Worm (Caenorhabditis elegans) whole organism, late embryonic: ENCODE results near the gene tlk-1.
A peak's percentile ranks its signal among the peaks of the same experiment; 100 is the strongest.

Source experiments
- K02D7.2 ChIP-seq: sonication (generic microtip); optimal IDR thresholded peaks from 2 replicates; lab custom pipeline; 2017; ENCODE audit warnings: mild to moderate bottlenecking, missing genetic modification characterization, missing compliant biosample characterization
- T23F11.4 ChIP-seq: fragments of 200-800 bp; sonication (Bioruptor generic); optimal IDR thresholded peaks from 2 replicates; lab custom pipeline; 2018; ENCODE audit warnings: mild to moderate bottlenecking, missing genetic modification characterization, missing compliant biosample characterization
- ahr-1 ChIP-seq: sonication (generic microtip); optimal IDR thresholded peaks from 2 replicates; lab custom pipeline; 2016; ENCODE audit warnings: missing genetic modification characterization, missing compliant biosample characterization
- ceh-18 ChIP-seq: sonication (generic microtip); optimal IDR thresholded peaks from 2 replicates; lab custom pipeline; 2016; ENCODE audit warnings: missing genetic modification characterization, missing compliant biosample characterization
- ceh-22 ChIP-seq: sonication (generic microtip); optimal IDR thresholded peaks from 2 replicates; lab custom pipeline; 2017; ENCODE audit warnings: missing biosample characterization, missing genetic modification characterization
- ceh-30 ChIP-seq: fragments of 150-350 bp; optimal IDR thresholded peaks from 2 replicates; lab custom pipeline; 2014; ENCODE audit warnings: missing biosample characterization, missing genetic modification characterization
- ceh-31 ChIP-seq: sonication (generic microtip); optimal IDR thresholded peaks from 2 replicates; lab custom pipeline; 2016; ENCODE audit warnings: missing genetic modification characterization, missing compliant biosample characterization
- ceh-34 ChIP-seq: sonication (generic microtip); optimal IDR thresholded peaks from 2 replicates; lab custom pipeline; 2016; ENCODE audit warnings: mild to moderate bottlenecking, missing genetic modification characterization, missing compliant biosample characterization
- ceh-6 ChIP-seq: fragments of 200-800 bp; sonication (Bioruptor generic); optimal IDR thresholded peaks from 2 replicates; lab custom pipeline; 2018; ENCODE audit warnings: mild to moderate bottlenecking, missing genetic modification characterization, missing compliant biosample characterization
- che-1 ChIP-seq: sonication (generic microtip); optimal IDR thresholded peaks from 2 replicates; lab custom pipeline; 2016; ENCODE audit warnings: mild to moderate bottlenecking, missing genetic modification characterization, missing compliant biosample characterization
- elt-2 ChIP-seq: sonication (generic microtip); optimal IDR thresholded peaks from 2 replicates; lab custom pipeline; 2016; ENCODE audit warnings: missing genetic modification reagents, missing genetic modification characterization, missing compliant biosample characterization
- elt-4 ChIP-seq: sonication (generic microtip); optimal IDR thresholded peaks from 2 replicates; lab custom pipeline; 2016; ENCODE audit warnings: missing genetic modification characterization, missing compliant biosample characterization
- fkh-10 ChIP-seq: fragments of 150-350 bp; optimal IDR thresholded peaks from 2 replicates; lab custom pipeline; 2014; ENCODE audit warnings: missing biosample characterization, missing genetic modification reagents, missing genetic modification characterization
- fkh-6 ChIP-seq: sonication (generic microtip); optimal IDR thresholded peaks from 2 replicates; lab custom pipeline; 2016; ENCODE audit warnings: missing genetic modification characterization, missing compliant biosample characterization
- gmeb-2 ChIP-seq: sonication (generic microtip); optimal IDR thresholded peaks from 2 replicates; lab custom pipeline; 2016; ENCODE audit warnings: missing genetic modification characterization, inconsistent platforms, missing compliant biosample characterization
- hlh-6 ChIP-seq: sonication (generic microtip); optimal IDR thresholded peaks from 2 replicates; lab custom pipeline; 2016; ENCODE audit warnings: missing genotype, missing genetic modification characterization, missing compliant biosample characterization
- lim-6 ChIP-seq: sonication (generic microtip); optimal IDR thresholded peaks from 2 replicates; lab custom pipeline; 2016; ENCODE audit warnings: missing genetic modification characterization, missing compliant biosample characterization
- madf-2 ChIP-seq: sonication (generic microtip); optimal IDR thresholded peaks from 2 replicates; lab custom pipeline; 2017; ENCODE audit warnings: missing genetic modification characterization, missing compliant biosample characterization
- mec-3 ChIP-seq: sonication (generic microtip); optimal IDR thresholded peaks from 2 replicates; lab custom pipeline; 2016; ENCODE audit warnings: borderline replicate concordance, missing genetic modification characterization, missing compliant biosample characterization
- nfya-1 ChIP-seq: sonication (generic microtip); optimal IDR thresholded peaks from 2 replicates; lab custom pipeline; 2017; ENCODE audit warnings: missing genetic modification characterization, mild to moderate bottlenecking, missing compliant biosample characterization, antibody characterized with exemption, moderate library complexity
- nhr-11 ChIP-seq: fragments of 150-350 bp; optimal IDR thresholded peaks from 2 replicates; lab custom pipeline; 2014; ENCODE audit warnings: missing biosample characterization, missing genetic modification characterization
- npax-4 ChIP-seq: sonication (generic microtip); optimal IDR thresholded peaks from 2 replicates; lab custom pipeline; 2016; ENCODE audit warnings: missing genetic modification characterization, missing compliant biosample characterization
- pag-3 ChIP-seq: sonication (generic microtip); optimal IDR thresholded peaks from 2 replicates; lab custom pipeline; 2016; ENCODE audit warnings: missing compliant biosample characterization, missing genetic modification characterization, borderline replicate concordance
- pat-9 ChIP-seq: fragments of 200-800 bp; sonication (Bioruptor generic); optimal IDR thresholded peaks from 2 replicates; lab custom pipeline; 2018; ENCODE audit warnings: mild to moderate bottlenecking, missing genetic modification characterization, moderate library complexity, missing compliant biosample characterization
- pax-1 ChIP-seq: fragments of 150-350 bp; optimal IDR thresholded peaks from 2 replicates; lab custom pipeline; 2014; ENCODE audit warnings: missing biosample characterization, missing genetic modification characterization
- pha-4 ChIP-seq: fragments of 150-350 bp; optimal IDR thresholded peaks from 2 replicates; lab custom pipeline; 2018; ENCODE audit warnings: missing biosample characterization, missing genetic modification reagents, missing genetic modification characterization
- pqm-1 ChIP-seq: sonication (generic microtip); optimal IDR thresholded peaks from 2 replicates; lab custom pipeline; 2016; ENCODE audit warnings: missing genetic modification characterization, missing compliant biosample characterization
- ref-2 ChIP-seq: sonication (generic microtip); optimal IDR thresholded peaks from 2 replicates; lab custom pipeline; 2016; ENCODE audit warnings: missing genetic modification characterization, missing compliant biosample characterization
- rnt-1 ChIP-seq: sonication (generic microtip); optimal IDR thresholded peaks from 2 replicates; lab custom pipeline; 2016; ENCODE audit warnings: missing genetic modification characterization, missing compliant biosample characterization
- sox-2 ChIP-seq: fragments of 200-800 bp; sonication (Bioruptor generic); IDR thresholded peaks from 2 replicates; pipeline ENCODE4 v1.3.6; 2022; ENCODE audit warnings: missing genetic modification reagents, missing genetic modification characterization, missing compliant biosample characterization
- tbx-7 ChIP-seq: sonication (generic microtip); optimal IDR thresholded peaks from 2 replicates; lab custom pipeline; 2016; ENCODE audit warnings: missing genotype, missing genetic modification characterization, missing compliant biosample characterization
- unc-42 ChIP-seq: sonication (generic microtip); optimal IDR thresholded peaks from 2 replicates; lab custom pipeline; 2016; ENCODE audit warnings: missing genotype, missing genetic modification characterization, missing compliant biosample characterization
- unc-55 ChIP-seq: sonication (generic microtip); optimal IDR thresholded peaks from 2 replicates; lab custom pipeline; 2017; ENCODE audit warnings: missing biosample characterization, missing genetic modification reagents, missing genetic modification characterization
- ztf-16 ChIP-seq: sonication (generic microtip); optimal IDR thresholded peaks from 2 replicates; lab custom pipeline; 2017; ENCODE audit warnings: missing genetic modification characterization, missing compliant biosample characterization

The tlk-1 gene

DNA sequence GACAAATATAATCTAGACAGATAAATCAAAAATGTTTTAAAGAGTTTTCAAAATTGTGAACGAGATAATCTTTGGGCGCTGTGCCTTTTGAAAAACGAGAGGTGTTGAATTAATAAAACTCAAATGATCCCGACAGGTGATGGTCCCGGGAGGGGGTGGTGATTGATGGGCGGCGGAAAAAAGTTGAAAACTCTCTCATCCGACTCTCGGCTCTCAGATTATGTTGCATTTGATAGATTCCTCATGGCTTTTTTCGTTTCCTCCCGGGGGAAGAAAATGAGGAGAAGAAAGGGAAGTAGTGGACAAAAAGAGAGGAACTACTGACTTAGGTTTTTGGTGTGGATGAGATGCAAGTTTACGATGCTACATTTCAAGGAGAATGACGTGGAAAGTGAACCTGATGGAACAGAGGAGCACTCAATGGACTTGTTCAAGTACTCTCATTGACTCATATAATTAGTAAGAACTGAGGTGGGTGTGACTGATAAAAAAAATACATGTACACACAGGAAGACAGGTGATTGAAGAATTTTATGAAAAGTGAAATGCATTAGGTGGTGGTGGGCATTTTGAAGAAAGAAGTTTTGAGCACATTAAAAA, 31.7 kb downstream of the tlk-1 start:
- peak; percentile 27 for TF ChIP-seq unc-55 (GFP tag; lab: Kevin White, UChicago)
- peak; percentile 45 for TF ChIP-seq ceh-18 (tag; lab: Kevin White, UChicago)
- TF ChIP-seq gmeb-2 (tag; lab: Kevin White, UChicago): no peak

DNA sequence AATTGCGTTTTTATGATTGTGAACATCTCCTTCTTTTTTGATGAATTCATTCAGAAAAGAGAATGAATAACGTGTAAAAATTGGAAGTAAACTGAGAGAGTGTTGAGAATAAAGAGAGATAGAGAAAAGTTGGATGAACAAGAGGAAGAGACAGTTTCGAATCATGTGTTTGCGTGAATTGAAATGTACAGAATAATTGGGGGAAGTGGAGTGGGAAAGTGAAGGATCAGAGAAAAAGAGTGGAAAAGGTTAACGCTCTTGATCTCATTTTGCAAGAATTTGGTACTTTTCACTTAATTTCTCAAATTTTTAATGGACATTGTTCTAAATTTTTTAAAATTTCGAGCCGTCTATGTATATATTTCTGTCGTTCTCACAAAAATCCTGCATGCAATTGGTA, 33.7 kb downstream of the tlk-1 start:
- TF ChIP-seq fkh-6 (tag; lab: Kevin White, UChicago): no peak
- TF ChIP-seq hlh-6: no peak
- TF ChIP-seq elt-2 (tag; lab: Kevin White, UChicago): no peak
- TF ChIP-seq, all 69 proteins: peak for 0

DNA sequence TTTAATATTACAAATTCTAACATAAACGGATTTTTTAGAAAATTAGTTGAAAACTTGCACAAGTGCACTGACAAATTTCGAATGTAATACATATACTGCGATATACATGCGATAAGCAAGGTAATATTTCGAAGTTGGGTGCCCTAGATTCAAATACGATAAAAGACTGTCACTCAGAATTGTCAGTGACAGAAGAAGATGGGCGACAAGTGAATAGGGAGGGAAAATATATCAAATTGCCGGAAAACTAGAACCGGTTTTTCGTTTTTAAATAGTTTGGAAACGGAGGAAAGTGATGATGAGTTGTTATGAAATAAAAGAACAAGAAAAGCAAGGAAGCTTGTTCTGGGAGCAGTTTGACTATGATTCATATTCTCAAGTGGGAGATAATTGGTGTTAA, 34.4 kb downstream of the tlk-1 start:
- TF ChIP-seq ref-2 (tag; lab: Kevin White, UChicago) (no peak), nfya-1 (no peak)

DNA sequence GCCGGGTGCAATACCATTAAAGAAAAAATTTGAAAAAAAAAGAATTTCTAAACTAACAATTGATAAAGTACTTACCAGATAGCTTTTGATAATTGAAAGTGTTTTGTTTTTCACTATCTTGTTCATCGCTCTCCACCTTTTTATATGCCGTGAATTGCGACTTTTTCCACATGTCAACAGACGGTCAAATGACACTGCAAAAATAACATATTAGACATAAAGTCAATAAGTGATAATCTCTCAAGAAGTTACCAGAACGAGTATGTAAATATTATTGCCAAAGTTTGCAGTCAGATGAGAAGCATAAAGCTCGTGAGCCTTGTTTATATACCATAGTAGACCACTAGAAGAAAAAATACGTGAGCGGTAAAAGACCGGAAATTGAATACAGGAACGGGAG, 36.2 kb downstream of the tlk-1 start, which contains the start of gene dao-6:
Gene dao-6, minus strand, starts transcription at position 345 of the 400 bp plus-strand sequence.
- no peak for TF ChIP-seq tbx-7 (tag; lab: Kevin White, UChicago)
- TF ChIP-seq fkh-10 (GFP tag; lab: Kevin White, UChicago): no peak
- TF ChIP-seq pat-9 (tag; lab: Kevin White, UChicago): no peak
- TF ChIP-seq pag-3 (tag; lab: Kevin White, UChicago): no peak
- TF ChIP-seq elt-4 (tag; lab: Kevin White, UChicago): no peak
- no peak for TF ChIP-seq madf-2 (tag; lab: Kevin White, UChicago)
- TF ChIP-seq rnt-1 (tag; lab: Kevin White, UChicago): no peak
- no peak for TF ChIP-seq nhr-11 (tag; lab: Kevin White, UChicago)
- TF ChIP-seq che-1: no peak
- no peak for TF ChIP-seq mec-3 (tag; lab: Kevin White, UChicago)
- TF ChIP-seq T23F11.4: no peak
- TF ChIP-seq pha-4 (tag; lab: Kevin White, UChicago): no peak
- no peak for TF ChIP-seq K02D7.2 (tag; lab: Kevin White, UChicago)
- TF ChIP-seq ceh-30: no peak
- no peak for TF ChIP-seq unc-42 (tag; lab: Kevin White, UChicago)

DNA sequence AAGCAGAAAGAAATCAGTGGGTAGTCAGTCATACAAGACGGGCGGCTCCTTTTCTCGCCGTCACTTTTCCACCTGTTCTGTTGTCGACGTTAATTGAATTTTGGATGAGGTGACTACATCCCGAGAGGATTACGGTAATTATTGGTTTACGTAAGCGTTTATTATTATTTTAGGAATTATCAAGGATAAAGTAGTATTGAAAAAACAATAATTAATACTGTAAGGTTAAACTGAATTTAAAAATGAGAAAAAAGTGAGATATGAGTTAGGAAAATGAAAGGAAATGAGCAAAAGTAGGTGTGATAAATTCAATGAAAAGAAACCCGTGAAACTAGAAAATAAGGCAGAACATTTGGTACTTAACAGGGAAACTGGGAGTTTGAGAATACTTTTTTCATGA, 39.3 kb downstream of the tlk-1 start, which contains the start of gene hlh-4:
Gene hlh-4, minus strand, starts transcription at position 101 of the 400 bp plus-strand sequence.
- TF ChIP-seq lim-6 (no peak), pqm-1 (no peak), pax-1 (tag; lab: Kevin White, UChicago) (no peak), ahr-1 (tag; lab: Kevin White, UChicago) (no peak), ceh-34 (tag; lab: Kevin White, UChicago) (no peak), sox-2 (no peak), pat-9 (tag; lab: Kevin White, UChicago) (no peak), npax-4 (tag; lab: Kevin White, UChicago) (no peak), ceh-22 (tag; lab: Kevin White, UChicago) (no peak), ceh-6 (GFP tag; lab: Kevin White, UChicago) (no peak), ztf-16 (tag; lab: Kevin White, UChicago) (no peak), ceh-31 (tag; lab: Kevin White, UChicago) (no peak)

DNA sequence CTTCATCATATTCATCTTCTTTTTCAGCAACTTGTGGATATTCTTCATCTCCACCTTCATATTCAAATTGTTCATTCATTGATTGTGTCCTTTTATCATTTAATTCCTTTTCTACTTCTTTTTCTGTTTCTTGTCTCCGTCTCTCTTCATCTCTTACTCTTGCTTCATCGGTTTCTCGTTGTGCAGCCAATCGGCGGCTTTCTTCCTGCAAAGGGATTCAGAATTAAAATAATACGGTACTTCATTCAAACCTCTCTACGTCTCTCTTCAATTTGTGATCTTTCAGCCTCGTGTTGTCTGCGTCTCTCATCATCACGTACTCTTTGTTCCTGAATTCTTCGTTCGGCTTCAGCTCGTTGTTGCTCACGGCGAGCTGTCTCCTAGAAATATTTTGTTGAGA, 41.0 kb downstream of the tlk-1 start:
- TF ChIP-seq nfya-1 (peak; percentile 80), K02D7.2 (tag; lab: Kevin White, UChicago) (no peak)
